Worm (Caenorhabditis elegans) whole organism, late embryonic: ENCODE measurements around the gene F11C1.1.

Experiments used
- ama-1 ChIP-seq: fragments of 150-350 bp; optimal IDR thresholded peaks from 2 replicates; lab custom pipeline; 2014
- ceh-48 ChIP-seq: sonication (generic microtip); optimal IDR thresholded peaks from 2 replicates; lab custom pipeline; 2016; ENCODE audit warnings: missing genetic modification characterization, inconsistent platforms, missing compliant biosample characterization
- pag-3 ChIP-seq: sonication (generic microtip); optimal IDR thresholded peaks from 2 replicates; lab custom pipeline; 2016; ENCODE audit warnings: missing compliant biosample characterization, missing genetic modification characterization, borderline replicate concordance
- pat-9 ChIP-seq: fragments of 200-800 bp; sonication (Bioruptor generic); optimal IDR thresholded peaks from 2 replicates; lab custom pipeline; 2018; ENCODE audit warnings: mild to moderate bottlenecking, missing genetic modification characterization, moderate library complexity, missing compliant biosample characterization
- tbx-2 ChIP-seq: sonication (generic microtip); optimal IDR thresholded peaks from 2 replicates; lab custom pipeline; 2016; ENCODE audit warnings: missing genetic modification characterization, missing compliant biosample characterization
- unc-86 ChIP-seq: sonication (generic microtip); optimal IDR thresholded peaks from 2 replicates; lab custom pipeline; 2016; ENCODE audit warnings: missing genetic modification characterization, missing compliant biosample characterization
- zip-5 ChIP-seq: sonication (generic microtip); optimal IDR thresholded peaks from 2 replicates; lab custom pipeline; 2016; ENCODE audit warnings: missing genetic modification characterization, missing compliant biosample characterization

DNA sequence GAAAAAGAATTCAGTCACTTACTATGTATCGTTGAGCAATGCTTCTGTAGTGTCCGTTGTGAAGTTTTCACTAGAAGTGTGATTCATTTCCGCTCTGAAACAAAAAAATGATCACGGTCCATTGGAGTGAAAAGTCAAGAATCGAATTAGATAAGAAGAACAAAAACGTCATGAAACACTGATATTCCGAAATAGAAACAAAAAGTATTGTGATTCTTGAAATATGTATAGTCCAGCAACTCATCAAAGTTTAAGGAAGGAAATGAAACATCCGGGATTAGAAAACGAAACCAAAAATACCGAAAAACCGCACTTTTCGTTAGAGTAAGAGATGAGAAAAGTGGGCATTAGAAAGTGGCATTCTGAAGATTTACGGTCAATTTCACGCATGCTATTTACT is 42.2 kb upstream of the F11C1.1 start, which contains the start of gene npr-10:
- TF ChIP-seq ceh-48 (tag; lab: Kevin White, UChicago) (no peak), tbx-2 (no peak), ama-1 (lab: Kevin White, UChicago) (no peak), pat-9 (tag; lab: Kevin White, UChicago) (no peak), zip-5 (tag; lab: Kevin White, UChicago) (no peak), unc-86 (tag; lab: Kevin White, UChicago) (no peak), pag-3 (tag; lab: Kevin White, UChicago) (no peak)
